Fruit fly (Drosophila melanogaster): Measurements from ENCODE around the gene CG7488.

Gene CG7488

dm6 chr3R:12962612-12963011 lies 32.8 kb upstream of the CG7488 start:
- TF ChIP-seq cwo (GFP tag; optimal IDR thresholded peaks at IDR 0.05) (peak; percentile 9), Ada2b (GFP tag; IDR thresholded peaks at IDR 0.05) (no peak)

- TF ChIP-seq Asciz (GFP tag; optimal IDR thresholded peaks at IDR 0.05) (no peak), wor (GFP tag; IDR thresholded peaks at IDR 0.05) (no peak), CG5953 (GFP tag; IDR thresholded peaks at IDR 0.05) (no peak), sr (GFP tag; IDR thresholded peaks at IDR 0.05) (no peak), ham (GFP tag; IDR thresholded peaks at IDR 0.05) (no peak), CG7928 (GFP tag; optimal IDR thresholded peaks at IDR 0.05) (no peak), tna (GFP tag; IDR thresholded peaks at IDR 0.05; ENCODE audit: partially characterized antibody) (no peak), CG17328 (GFP tag; IDR thresholded peaks at IDR 0.05) (no peak)
Measured at dm6 chr3R:12963491-12963890, 31.9 kb upstream of the CG7488 start, which contains the start of gene Cyp304a1. Cyp304a1 (plus strand) TSS chr3R:12963791.

- no peak for TF ChIP-seq Taf1 (GFP tag; IDR thresholded peaks at IDR 0.05)
- no peak for TF ChIP-seq CG11456 (GFP tag; IDR thresholded peaks at IDR 0.05)
- peak; percentile 44 for TF ChIP-seq exex (tag; optimal IDR thresholded peaks at IDR 0.05)
- TF ChIP-seq Hsf (GFP tag; optimal IDR thresholded peaks at IDR 0.05): no peak
- no peak for TF ChIP-seq CG2712 (tag; optimal IDR thresholded peaks at IDR 0.05)
- no peak for TF ChIP-seq cwo (GFP tag; optimal IDR thresholded peaks at IDR 0.05)
Measured at dm6 chr3R:12964043-12964442, 31.4 kb upstream of the CG7488 start.

dm6 chr3R:12967612-12968011 lies 27.8 kb upstream of the CG7488 start, which contains the start of the genes CG14384 and grsm:
CG14384 (minus strand) TSS chr3R:12967712.
grsm (minus strand) TSS chr3R:12967712.
- no peak for TF ChIP-seq CG11696 (GFP tag; IDR thresholded peaks at IDR 0.05)
- no peak for TF ChIP-seq NK7.1 (GFP tag; optimal IDR thresholded peaks at IDR 0.05)
- TF ChIP-seq Nf-YB (GFP tag; optimal IDR thresholded peaks at IDR 0.05): no peak

- TF ChIP-seq CG18599 (GFP tag; optimal IDR thresholded peaks at IDR 0.05): peak; percentile 8
- TF ChIP-seq Six4 (GFP tag; optimal IDR thresholded peaks at IDR 0.05): no peak
- TF ChIP-seq CG12071 (GFP tag; optimal IDR thresholded peaks at IDR 0.05): no peak
- TF ChIP-seq CG8359 (GFP tag; optimal IDR thresholded peaks at IDR 0.05; ENCODE audit: borderline replicate concordance): no peak
- peak; percentile 92 for TF ChIP-seq Hey (tag; optimal IDR thresholded peaks at IDR 0.05)
- peak; percentile 80 for TF ChIP-seq sug (tag; optimal IDR thresholded peaks at IDR 0.05)
- TF ChIP-seq grn (GFP tag; optimal IDR thresholded peaks at IDR 0.05): peak; percentile 81
- TF ChIP-seq gsb (GFP tag; IDR thresholded peaks at IDR 0.05): no peak
- TF ChIP-seq Lim3 (GFP tag; IDR thresholded peaks at IDR 0.05): no peak
- no peak for TF ChIP-seq CG10654 (GFP tag; optimal IDR thresholded peaks at IDR 0.05)
- TF ChIP-seq vnd (GFP tag; IDR thresholded peaks at IDR 0.05; ENCODE audit: partially characterized antibody): peak; percentile 35; the same call in 1 of the 3 replicates
- no peak for TF ChIP-seq gem (tag; optimal IDR thresholded peaks at IDR 0.05)
- TF ChIP-seq GATAe (GFP tag; conservative IDR thresholded peaks at IDR 0.05): peak; percentile 76
- TF ChIP-seq CG13624 (GFP tag; optimal IDR thresholded peaks at IDR 0.05): no peak
- no peak for TF ChIP-seq CG9437 (GFP tag; optimal IDR thresholded peaks at IDR 0.05)
- TF ChIP-seq mirr (GFP tag; optimal IDR thresholded peaks at IDR 0.05): peak; percentile 63
- TF ChIP-seq CG34376 (GFP tag; optimal IDR thresholded peaks at IDR 0.05): peak; percentile 78
- TF ChIP-seq CG4820 (GFP tag; optimal IDR thresholded peaks at IDR 0.05): no peak
- peak; percentile 98 for TF ChIP-seq exex (tag; optimal IDR thresholded peaks at IDR 0.05)
- peak; percentile 57 for TF ChIP-seq CG7928 (GFP tag; optimal IDR thresholded peaks at IDR 0.05)
- peak; percentile 61 for TF ChIP-seq sd (tag; optimal IDR thresholded peaks at IDR 0.05)
- peak; percentile 10 for TF ChIP-seq CG10543 (GFP tag; optimal IDR thresholded peaks at IDR 0.05)
- TF ChIP-seq lab (GFP tag; optimal IDR thresholded peaks at IDR 0.05): peak; percentile 3
Measured at dm6 chr3R:12972106-12972505, 23.3 kb upstream of the CG7488 start.

Data from whole organism, embryonic.